Fruit fly (Drosophila melanogaster) whole organism, pupa: ENCODE data around the gene CG14089.

Source experiments
- CG10348 ChIP-seq: fragments of 200-800 bp; sonication (Bioruptor generic); IDR thresholded peaks from 2 replicates; pipeline ENCODE4 v1.3.6; 2022; ENCODE audit warnings: missing biosample characterization, missing genetic modification characterization
- CG12605 ChIP-seq: fragments of 200-800 bp; sonication (Bioruptor generic); IDR thresholded peaks from 2 replicates; pipeline ENCODE4 v1.3.6; 2022; ENCODE audit warnings: missing biosample characterization, missing genetic modification characterization
- CG13204 ChIP-seq: fragments of 200-800 bp; sonication (Bioruptor generic); optimal IDR thresholded peaks from 2 replicates; lab custom pipeline; 2018; ENCODE audit warnings: missing biosample characterization, mild to moderate bottlenecking, missing genetic modification characterization, moderate library complexity
- CG14655 ChIP-seq: fragments of 200-800 bp; sonication (Bioruptor generic); optimal IDR thresholded peaks from 3 replicates; lab custom pipeline; 2017; ENCODE audit warnings: mild to moderate bottlenecking, missing biosample characterization, missing genetic modification reagents, missing genetic modification characterization
- CG15710 ChIP-seq: fragments of 200-800 bp; sonication (Bioruptor generic); optimal IDR thresholded peaks from 2 replicates; lab custom pipeline; 2018; ENCODE audit warnings: missing biosample characterization, mild to moderate bottlenecking, missing genetic modification characterization, moderate library complexity
- CG17806 ChIP-seq: fragments of 200-800 bp; sonication (Bioruptor generic); optimal IDR thresholded peaks from 2 replicates; lab custom pipeline; 2018; ENCODE audit warnings: missing biosample characterization, mild to moderate bottlenecking, missing genetic modification characterization, moderate library complexity
- CG32121 ChIP-seq: fragments of 200-800 bp; sonication (Bioruptor generic); IDR thresholded peaks from 2 replicates; pipeline ENCODE4 v1.3.6; 2022; ENCODE audit warnings: missing biosample characterization, missing genetic modification characterization
- CG34367 ChIP-seq: fragments of 200-800 bp; sonication (Bioruptor generic); optimal IDR thresholded peaks from 2 replicates; lab custom pipeline; 2018; ENCODE audit warnings: missing biosample characterization, mild to moderate bottlenecking, missing genetic modification characterization
- CG4496 ChIP-seq: fragments of 200-800 bp; sonication (Bioruptor generic); IDR thresholded peaks from 3 replicates; pipeline ENCODE4 v1.3.6; 2022; ENCODE audit warnings: missing biosample characterization, missing genetic modification characterization
- CG8159 ChIP-seq: fragments of 200-800 bp; sonication (Bioruptor generic); optimal IDR thresholded peaks from 3 replicates; lab custom pipeline; 2018; ENCODE audit warnings: missing biosample characterization, mild to moderate bottlenecking, missing genetic modification characterization, moderate library complexity
- CG8301 ChIP-seq: fragments of 200-800 bp; sonication (Bioruptor generic); optimal IDR thresholded peaks from 2 replicates; lab custom pipeline; 2018; ENCODE audit warnings: missing biosample characterization, mild to moderate bottlenecking, missing genetic modification characterization
- CG9948 ChIP-seq: fragments of 200-800 bp; sonication (Bioruptor generic); optimal IDR thresholded peaks from 2 replicates; lab custom pipeline; 2018; ENCODE audit warnings: missing biosample characterization, mild to moderate bottlenecking, missing genetic modification characterization, moderate library complexity
- D1 ChIP-seq: fragments of 200-800 bp; sonication (Bioruptor generic); optimal IDR thresholded peaks from 2 replicates; lab custom pipeline; 2018; ENCODE audit warnings: missing biosample characterization, mild to moderate bottlenecking, missing genetic modification characterization, moderate library complexity
- EcR ChIP-seq: fragments of 200-800 bp; sonication (Bioruptor generic); optimal IDR thresholded peaks from 3 replicates; lab custom pipeline; 2019; ENCODE audit warnings: missing biosample characterization, missing genetic modification characterization, mild to moderate bottlenecking, moderate library complexity, missing genetic modification reagents
- Ets98B ChIP-seq: fragments of 200-800 bp; sonication (Bioruptor generic); IDR thresholded peaks from 2 replicates; pipeline ENCODE4 v1.3.6; 2022; ENCODE audit warnings: missing biosample characterization, missing genetic modification characterization
- Pif1A ChIP-seq: fragments of 200-800 bp; sonication (Bioruptor generic); optimal IDR thresholded peaks from 3 replicates; lab custom pipeline; 2016; ENCODE audit warnings: missing biosample characterization, missing genetic modification characterization
- Pif1B ChIP-seq: fragments of 200-800 bp; sonication (Bioruptor generic); optimal IDR thresholded peaks from 3 replicates; lab custom pipeline; 2016; ENCODE audit warnings: missing biosample characterization, missing genetic modification characterization
- Snoo ChIP-seq: fragments of 200-800 bp; sonication (Bioruptor generic); optimal IDR thresholded peaks from 3 replicates; lab custom pipeline; 2017; ENCODE audit warnings: missing biosample characterization, mild to moderate bottlenecking, missing genetic modification characterization, inconsistent platforms
- fd96Ca ChIP-seq: fragments of 200-800 bp; sonication (Bioruptor generic); IDR thresholded peaks from 3 replicates; pipeline ENCODE4 v1.3.6; 2022; ENCODE audit warnings: missing biosample characterization, missing genetic modification characterization
- gl ChIP-seq: fragments of 200-800 bp; sonication (Bioruptor generic); optimal IDR thresholded peaks from 2 replicates; lab custom pipeline; 2018; ENCODE audit warnings: missing biosample characterization, mild to moderate bottlenecking, missing genetic modification characterization
- rn ChIP-seq: fragments of 200-800 bp; sonication (Bioruptor generic); IDR thresholded peaks from 2 replicates; pipeline ENCODE4 v1.3.6; 2022; ENCODE audit warnings: missing biosample characterization, missing genetic modification characterization

The CG14089 gene

DNA sequence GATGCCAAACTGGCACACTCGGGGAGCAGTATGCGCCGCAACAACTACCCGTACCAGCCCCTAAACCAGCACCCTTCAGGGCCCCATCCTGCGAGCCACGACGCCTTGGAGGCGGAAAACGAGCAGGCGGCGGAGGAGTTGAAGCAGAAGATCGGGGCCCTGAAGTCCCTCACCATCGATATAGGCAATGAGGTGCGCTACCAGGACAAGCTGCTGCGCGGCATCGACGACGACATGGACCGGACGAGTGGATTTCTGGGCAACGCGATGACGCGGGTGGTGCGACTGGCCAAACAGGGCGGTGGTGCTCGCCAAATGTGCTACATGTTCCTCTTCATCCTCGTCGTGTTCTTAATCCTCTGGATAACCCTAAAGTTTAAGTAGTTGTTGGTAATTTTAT lies 18.9 kb downstream of the CG14089 start:
- TF ChIP-seq CG15710 (tag; lab: Kevin White, UChicago) (no peak), D1 (tag; lab: Kevin White, UChicago) (no peak), CG13204 (GFP tag; lab: Kevin White, UChicago) (no peak), CG17806 (no peak), Pif1A (no peak), CG12605 (GFP tag; lab: Robert Waterston, UW) (no peak), Pif1B (GFP tag; lab: Kevin White, UChicago) (no peak), CG8159 (no peak), CG8301 (tag; lab: Kevin White, UChicago) (no peak), CG34367 (tag; lab: Kevin White, UChicago) (no peak), Snoo (tag; lab: Kevin White, UChicago) (no peak), CG32121 (GFP tag; lab: Robert Waterston, UW) (no peak), CG9948 (tag; lab: Kevin White, UChicago) (no peak), CG10348 (GFP tag; lab: Robert Waterston, UW) (no peak), fd96Ca (no peak), Ets98B (GFP tag; lab: Robert Waterston, UW) (no peak), CG4496 (GFP tag; lab: Robert Waterston, UW) (no peak)

DNA sequence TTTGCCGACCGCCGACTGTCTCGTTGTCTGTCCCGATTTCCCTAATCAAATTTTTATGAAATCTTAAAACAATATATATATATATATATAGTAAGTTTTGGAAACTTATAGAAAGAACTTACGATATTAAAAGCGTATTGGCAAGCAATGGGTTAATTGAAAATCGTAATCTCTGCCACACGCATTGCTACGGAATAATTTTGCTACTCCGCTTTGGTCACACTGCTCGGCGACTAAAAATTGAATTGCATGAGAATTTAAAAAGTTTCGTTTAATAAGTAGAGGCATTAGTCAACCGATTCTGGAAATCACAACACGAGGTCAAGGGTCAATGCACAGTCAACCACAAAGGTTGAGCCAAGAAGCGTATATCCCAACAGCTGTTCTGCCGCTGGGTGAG lies 19.4 kb downstream of the CG14089 start, which contains the start of gene Bet1:
Gene Bet1, plus strand, starts transcription at position 182 of the 400 bp plus-strand sequence.
- TF ChIP-seq CG4496 (GFP tag; lab: Robert Waterston, UW) (0 out of 3 replicates have a peak, but pooled peaks have one; percentile 34), Ets98B (GFP tag; lab: Robert Waterston, UW) (no peak), fd96Ca (peak; percentile 50; the same call in 1 of the 3 replicates), rn (GFP tag; lab: Robert Waterston, UW) (no peak)

DNA sequence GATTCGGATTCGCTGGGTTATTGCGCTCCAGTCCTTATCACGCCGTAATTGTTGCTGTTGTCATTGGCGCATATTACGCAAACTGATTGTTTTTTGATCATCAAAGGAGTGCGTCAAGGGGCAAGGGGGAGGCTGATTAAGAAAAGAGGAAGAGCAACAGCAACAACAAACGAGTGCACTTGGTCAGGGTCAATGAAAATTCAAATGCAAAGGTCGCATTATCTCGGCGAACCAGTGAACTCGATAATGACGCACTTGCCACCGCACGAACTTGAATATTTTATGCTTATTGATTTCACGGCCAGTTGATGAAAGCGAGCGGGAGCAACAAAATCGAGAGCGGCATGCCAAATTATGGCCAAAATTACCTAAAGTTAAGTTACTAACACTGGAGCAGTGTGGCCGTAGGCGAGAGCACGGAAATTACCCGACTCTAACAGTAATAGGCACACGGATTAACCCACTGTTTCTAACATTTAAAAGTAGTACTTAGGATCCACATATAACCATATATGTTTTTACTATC lies 20.3 kb downstream of the CG14089 start, which contains the start of gene nes:
Gene nes, minus strand, starts transcription at position 402 of the 526 bp plus-strand sequence.
- TF ChIP-seq Pif1B (GFP tag; lab: Kevin White, UChicago), result no peak
- peak; percentile 12 for TF ChIP-seq Snoo (tag; lab: Kevin White, UChicago)
- no peak for TF ChIP-seq gl
- TF ChIP-seq Ets98B (GFP tag; lab: Robert Waterston, UW), result no peak; the same call in 1 of the 2 replicates
- TF ChIP-seq CG12605 (GFP tag; lab: Robert Waterston, UW), result no peak
- peak; percentile 96 for TF ChIP-seq EcR

DNA sequence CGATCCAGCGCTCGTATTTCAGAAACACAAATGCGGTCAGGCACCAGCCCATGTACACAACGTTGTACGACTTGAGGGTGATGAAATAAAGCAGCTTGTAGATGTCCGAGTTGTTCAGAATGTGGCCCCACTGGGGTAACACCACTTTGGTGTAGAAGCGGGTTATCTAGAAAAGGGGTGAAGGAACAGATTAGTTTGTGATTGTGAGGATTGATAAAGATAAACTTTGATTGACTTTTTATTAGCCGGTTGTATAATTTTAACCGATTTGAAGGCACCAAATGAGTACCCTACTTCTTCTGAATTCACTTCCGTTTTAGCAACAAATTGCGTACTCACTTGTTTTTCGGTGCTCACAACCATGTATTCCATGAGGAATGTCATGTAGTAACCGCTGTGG lies 22.4 kb downstream of the CG14089 start:
- TF ChIP-seq Ets98B (GFP tag; lab: Robert Waterston, UW), result no peak
- no peak for TF ChIP-seq gl
- no peak for TF ChIP-seq fd96Ca
- TF ChIP-seq rn (GFP tag; lab: Robert Waterston, UW), result no peak
- no peak for TF ChIP-seq CG34367 (tag; lab: Kevin White, UChicago)
- no peak for TF ChIP-seq CG13204 (GFP tag; lab: Kevin White, UChicago)
- no peak for TF ChIP-seq CG15710 (tag; lab: Kevin White, UChicago)
- TF ChIP-seq CG8301 (tag; lab: Kevin White, UChicago), result no peak
- TF ChIP-seq CG17806, result no peak
- TF ChIP-seq Snoo (tag; lab: Kevin White, UChicago), result no peak
- no peak for TF ChIP-seq D1 (tag; lab: Kevin White, UChicago)
- no peak for TF ChIP-seq CG8159
- TF ChIP-seq CG14655 (GFP tag; lab: Kevin White, UChicago), result no peak
- TF ChIP-seq CG10348 (GFP tag; lab: Robert Waterston, UW), result no peak
- no peak for TF ChIP-seq Pif1A
- TF ChIP-seq CG4496 (GFP tag; lab: Robert Waterston, UW), result no peak
- no peak for TF ChIP-seq CG9948 (tag; lab: Kevin White, UChicago)
- TF ChIP-seq CG32121 (GFP tag; lab: Robert Waterston, UW), result no peak

DNA sequence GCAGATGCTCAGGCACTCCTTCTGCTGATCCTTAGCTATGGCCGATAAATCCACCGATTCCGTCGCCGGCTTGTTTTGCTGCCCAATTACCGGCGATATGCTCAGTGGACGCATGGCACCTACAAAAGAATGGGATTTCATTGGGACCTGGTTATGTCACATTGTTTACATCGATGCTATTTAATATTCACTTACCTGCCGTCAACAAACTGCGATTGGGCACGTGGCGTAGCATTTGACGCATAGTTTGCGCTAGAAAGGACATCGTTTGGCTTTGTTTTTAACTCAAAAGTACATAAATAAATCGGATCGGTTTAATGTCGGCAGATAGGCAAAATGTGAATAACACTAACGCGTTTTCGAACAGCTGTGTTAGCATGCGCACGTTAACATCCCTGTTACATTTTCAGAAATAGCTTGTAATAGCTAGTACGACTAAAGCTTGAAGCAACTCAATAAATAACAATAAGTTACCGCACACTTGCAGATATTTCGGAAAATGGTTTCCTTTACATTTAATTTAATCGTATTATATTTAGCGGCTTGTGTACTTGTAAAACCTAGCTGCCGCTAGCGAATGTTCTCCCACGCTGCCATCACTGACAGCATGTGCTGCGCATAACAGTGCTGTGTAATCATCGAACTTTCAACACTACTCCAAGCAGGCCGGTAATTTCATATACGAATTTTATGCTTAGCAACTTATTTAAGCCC lies 25.7 kb downstream of the CG14089 start, which contains the start of the genes mRpL21 and rept:
Gene mRpL21, minus strand, starts transcription at position 347 of the 714 bp plus-strand sequence.
Gene rept, plus strand, starts transcription at position 626 of the 714 bp plus-strand sequence.
- peak; percentile 55; the same call in 2 of the 3 replicates for TF ChIP-seq CG4496 (GFP tag; lab: Robert Waterston, UW)
- peak; percentile 13 for TF ChIP-seq CG17806
- peak; percentile 24 for TF ChIP-seq D1 (tag; lab: Kevin White, UChicago)
- peak; percentile 34 for TF ChIP-seq Snoo (tag; lab: Kevin White, UChicago)
- TF ChIP-seq fd96Ca, result no peak
- peak; percentile 56 for TF ChIP-seq CG15710 (tag; lab: Kevin White, UChicago)
- no peak for TF ChIP-seq rn (GFP tag; lab: Robert Waterston, UW)
- no peak for TF ChIP-seq CG10348 (GFP tag; lab: Robert Waterston, UW)
- peak; percentile 20 for TF ChIP-seq CG34367 (tag; lab: Kevin White, UChicago)

DNA sequence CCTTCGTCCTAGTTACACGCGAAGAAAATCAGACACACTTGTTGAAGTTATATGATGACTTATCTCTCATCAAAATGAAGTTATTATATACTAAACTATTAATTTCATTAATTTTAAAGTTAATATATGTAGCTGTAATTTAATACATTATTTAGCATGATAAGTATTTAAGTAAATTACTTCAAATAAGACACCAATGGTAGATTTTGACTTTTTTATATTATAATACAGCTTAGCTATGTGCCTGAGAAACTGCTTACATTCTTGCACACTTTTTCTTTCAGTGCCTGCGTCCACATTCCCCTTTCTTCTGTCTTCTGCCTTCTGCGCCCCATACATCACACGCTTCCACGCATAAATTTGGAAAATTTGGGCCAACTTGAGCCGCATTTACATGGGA lies 29.0 kb downstream of the CG14089 start:
- TF ChIP-seq rn (GFP tag; lab: Robert Waterston, UW) (no peak), CG8301 (tag; lab: Kevin White, UChicago) (no peak), CG8159 (no peak), fd96Ca (no peak), Pif1A (no peak), CG17806 (no peak), CG15710 (tag; lab: Kevin White, UChicago) (no peak), D1 (tag; lab: Kevin White, UChicago) (no peak), Pif1B (GFP tag; lab: Kevin White, UChicago) (no peak), Ets98B (GFP tag; lab: Robert Waterston, UW) (no peak), CG32121 (GFP tag; lab: Robert Waterston, UW) (no peak), CG34367 (tag; lab: Kevin White, UChicago) (no peak)
